Worm (Caenorhabditis elegans) whole organism, mixed stage, embryonic: ENCODE results near the gene tsg-101.

Experiments
- M03D4.4 ChIP-seq: sonication (generic microtip); optimal IDR thresholded peaks from 2 replicates; lab custom pipeline; 2017; ENCODE audit warnings: mild to moderate bottlenecking, missing genetic modification characterization, missing compliant biosample characterization
- blmp-1 ChIP-seq: fragments of 150-350 bp; optimal IDR thresholded peaks from 2 replicates; lab custom pipeline; 2014; ENCODE audit warnings: missing biosample characterization, missing genetic modification characterization
- ceh-39 ChIP-seq: fragments of 150-350 bp; optimal IDR thresholded peaks from 2 replicates; lab custom pipeline; 2014; ENCODE audit warnings: missing biosample characterization, missing genetic modification characterization
- ceh-83 ChIP-seq: fragments of 200-800 bp; sonication (Bioruptor generic); optimal IDR thresholded peaks from 2 replicates; lab custom pipeline; 2018; ENCODE audit warnings: mild to moderate bottlenecking, missing genetic modification characterization, missing compliant biosample characterization
- ces-1 ChIP-seq: fragments of 150-350 bp; optimal IDR thresholded peaks from 2 replicates; lab custom pipeline; 2014; ENCODE audit warnings: missing biosample characterization, missing genetic modification reagents, missing genetic modification characterization
- cnd-1 ChIP-seq: fragments of 200-800 bp; sonication (Bioruptor generic); optimal IDR thresholded peaks from 2 replicates; lab custom pipeline; 2018; ENCODE audit warnings: mild to moderate bottlenecking, missing genetic modification characterization, missing compliant biosample characterization
- elt-1 ChIP-seq: sonication (generic microtip); optimal IDR thresholded peaks from 2 replicates; lab custom pipeline; 2017; ENCODE audit warnings: missing genetic modification characterization, mild to moderate bottlenecking, missing compliant biosample characterization, antibody characterized with exemption, moderate library complexity, borderline replicate concordance; ENCODE audit not compliant: insufficient read depth
- elt-3 ChIP-seq: fragments of 150-350 bp; optimal IDR thresholded peaks from 2 replicates; lab custom pipeline; 2014; ENCODE audit warnings: missing biosample characterization, missing genetic modification characterization
- flh-1 ChIP-seq: fragments of 200-800 bp; sonication (Bioruptor generic); optimal IDR thresholded peaks from 2 replicates; lab custom pipeline; 2018; ENCODE audit warnings: mild to moderate bottlenecking, missing genetic modification characterization, moderate library complexity, missing compliant biosample characterization
- lin-13 ChIP-seq: fragments of 150-350 bp; optimal IDR thresholded peaks from 2 replicates; lab custom pipeline; 2014; ENCODE audit warnings: missing biosample characterization, missing genetic modification characterization
- lin-32 ChIP-seq: fragments of 200-800 bp; sonication (Bioruptor generic); optimal IDR thresholded peaks from 2 replicates; lab custom pipeline; 2018; ENCODE audit warnings: mild to moderate bottlenecking, missing genetic modification characterization, missing compliant biosample characterization
- lsy-2 ChIP-seq: fragments of 150-350 bp; optimal IDR thresholded peaks from 2 replicates; lab custom pipeline; 2014; ENCODE audit warnings: missing biosample characterization, missing genetic modification characterization
- mab-5 ChIP-seq: fragments of 150-350 bp; optimal IDR thresholded peaks from 2 replicates; lab custom pipeline; 2014; ENCODE audit warnings: missing biosample characterization, missing genetic modification characterization
- mls-2 ChIP-seq: sonication (generic microtip); optimal IDR thresholded peaks from 2 replicates; lab custom pipeline; 2016; ENCODE audit warnings: mild to moderate bottlenecking, missing genetic modification characterization, moderate library complexity, missing compliant biosample characterization
- nhr-12 ChIP-seq: fragments of 150-350 bp; optimal IDR thresholded peaks from 2 replicates; lab custom pipeline; 2014; ENCODE audit warnings: missing biosample characterization, missing genetic modification characterization
- nhr-2 ChIP-seq: fragments of 150-350 bp; optimal IDR thresholded peaks from 2 replicates; lab custom pipeline; 2014; ENCODE audit warnings: missing biosample characterization, missing genetic modification characterization
- nhr-237 ChIP-seq: fragments of 150-350 bp; optimal IDR thresholded peaks from 2 replicates; lab custom pipeline; 2014; ENCODE audit warnings: missing biosample characterization, missing genetic modification characterization
- nhr-28 ChIP-seq: fragments of 150-350 bp; optimal IDR thresholded peaks from 2 replicates; lab custom pipeline; 2014; ENCODE audit warnings: missing biosample characterization, missing genetic modification characterization
- nhr-76 ChIP-seq: sonication (generic microtip); optimal IDR thresholded peaks from 2 replicates; lab custom pipeline; 2017; ENCODE audit warnings: missing biosample characterization, missing genetic modification characterization
- pha-4 ChIP-seq: fragments of 150-350 bp; optimal IDR thresholded peaks from 2 replicates; lab custom pipeline; 2018; ENCODE audit warnings: missing biosample characterization, missing genetic modification reagents, missing genetic modification characterization
- snpc-4 ChIP-seq: fragments of 150-350 bp; optimal IDR thresholded peaks from 2 replicates; lab custom pipeline; 2014; ENCODE audit warnings: missing biosample characterization, missing genetic modification characterization
- sptf-1 ChIP-seq: sonication (generic microtip); optimal IDR thresholded peaks from 2 replicates; lab custom pipeline; 2017; ENCODE audit warnings: mild to moderate bottlenecking, missing genetic modification characterization, moderate library complexity, missing compliant biosample characterization
- tbx-8 ChIP-seq: fragments of 200-800 bp; sonication (Bioruptor generic); optimal IDR thresholded peaks from 2 replicates; lab custom pipeline; 2018; ENCODE audit warnings: mild to moderate bottlenecking, missing genetic modification characterization, moderate library complexity, missing compliant biosample characterization
- unc-39 ChIP-seq: fragments of 150-350 bp; optimal IDR thresholded peaks from 2 replicates; lab custom pipeline; 2014; ENCODE audit warnings: missing biosample characterization, missing genetic modification characterization
- unc-62 ChIP-seq: fragments of 150-350 bp; optimal IDR thresholded peaks from 2 replicates; lab custom pipeline; 2014; ENCODE audit warnings: missing biosample characterization, missing genetic modification reagents, missing genetic modification characterization
- zip-8 ChIP-seq: fragments of 150-350 bp; optimal IDR thresholded peaks from 2 replicates; lab custom pipeline; 2014; ENCODE audit warnings: missing biosample characterization, missing genetic modification characterization
- ztf-11 ChIP-seq: fragments of 150-350 bp; optimal IDR thresholded peaks from 2 replicates; lab custom pipeline; 2014; ENCODE audit warnings: missing biosample characterization, missing genetic modification characterization

The tsg-101 gene

DNA sequence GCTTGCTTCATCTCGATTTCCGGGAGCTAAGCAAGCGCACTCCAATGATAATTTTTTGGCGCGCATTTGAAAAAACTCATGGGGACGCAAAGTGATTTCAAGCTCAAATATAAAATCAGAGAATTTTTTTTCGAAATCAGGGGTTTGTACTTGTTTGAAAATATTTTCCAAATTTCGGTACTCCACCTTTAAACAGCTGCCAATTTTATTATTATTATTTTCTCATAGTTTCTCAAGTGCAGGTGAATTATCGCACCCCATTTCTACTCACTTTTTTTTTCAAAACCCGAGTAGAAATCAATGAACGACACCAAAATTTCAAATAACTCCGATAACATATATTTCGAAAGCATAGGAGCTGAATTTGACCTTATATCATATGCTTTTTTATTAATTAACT is 10.2 kb downstream of the tsg-101 start, which contains the start of gene srz-83:
Gene srz-83 (plus strand): TSS at position 301 of the 400 bp plus-strand sequence.
- TF ChIP-seq nhr-28 (tag; lab: Kevin White, UChicago) (no peak), sptf-1 (tag; lab: Kevin White, UChicago) (no peak), elt-1 (tag; lab: Kevin White, UChicago) (no peak)

DNA sequence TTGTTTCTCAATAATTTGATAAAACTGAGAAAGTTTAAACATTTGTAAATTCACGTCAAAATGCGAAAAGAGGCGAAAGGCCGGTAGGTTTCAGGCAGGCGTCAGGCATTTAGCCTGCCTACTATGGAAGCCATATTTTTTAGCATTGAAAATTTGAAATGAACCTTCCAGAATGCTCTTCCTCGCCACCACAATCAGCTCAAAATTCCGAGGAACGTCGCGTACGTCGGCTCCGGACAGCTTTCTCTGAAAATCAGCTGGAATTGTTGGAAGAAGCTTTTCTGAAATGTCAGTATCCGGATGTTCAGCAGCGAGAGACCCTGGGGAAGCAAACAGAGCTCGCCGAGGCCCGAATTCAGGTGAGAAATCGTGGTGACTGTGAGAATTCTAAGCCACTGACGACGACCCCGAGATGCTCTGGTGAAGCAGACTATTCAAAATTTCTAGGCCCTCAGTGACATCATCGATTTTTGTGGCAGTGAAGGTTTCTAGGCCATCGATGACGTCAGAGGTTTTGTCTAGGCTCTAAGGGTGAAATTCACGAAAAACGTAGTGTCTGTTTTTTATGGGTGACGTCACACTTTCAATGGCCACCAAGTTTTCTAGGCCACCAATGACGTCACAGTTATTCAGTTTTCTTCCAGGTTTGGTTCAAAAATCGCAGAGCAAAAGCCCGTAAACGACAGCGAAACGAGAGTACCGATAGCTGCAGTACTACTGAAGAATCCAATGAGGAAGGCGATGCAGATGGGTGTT is 12.2 kb downstream of the tsg-101 start:
- TF ChIP-seq nhr-2 (tag; lab: Kevin White, UChicago) (no peak), zip-8 (peak; percentile 98)
- TF ChIP-seq, all 35 proteins: peak for 1

DNA sequence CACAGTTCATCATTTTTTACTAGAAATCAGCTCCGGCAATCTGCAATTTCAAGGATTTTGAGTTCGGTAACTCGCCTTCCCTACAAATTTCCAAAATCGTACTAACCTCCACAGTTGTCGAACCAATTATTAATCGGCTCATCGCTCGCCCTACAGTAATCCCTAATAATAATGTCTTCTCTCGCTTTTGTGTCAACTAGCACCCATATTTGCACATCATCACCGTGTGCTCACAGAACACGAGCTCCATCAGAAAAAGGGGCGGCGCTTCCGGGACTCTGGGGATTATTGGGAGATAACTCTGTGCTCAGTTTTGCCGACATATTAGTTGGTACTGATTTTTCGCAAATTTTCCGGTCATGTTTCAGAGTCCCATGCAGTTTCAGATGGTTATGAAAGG is 16.5 kb downstream of the tsg-101 start, which contains the start of gene ceh-53:
Gene ceh-53 (plus strand): TSS at position 301 of the 400 bp plus-strand sequence.
- TF ChIP-seq pha-4 (tag; lab: Kevin White, UChicago) (no peak), M03D4.4 (tag; lab: Kevin White, UChicago) (no peak), unc-62 (no peak), mab-5 (no peak), blmp-1 (no peak), ztf-11 (tag; lab: Kevin White, UChicago) (no peak), ces-1 (GFP tag; lab: Kevin White, UChicago) (no peak), lsy-2 (no peak), ceh-39 (no peak), ceh-83 (GFP tag; lab: Kevin White, UChicago) (no peak), nhr-12 (no peak), cnd-1 (no peak), elt-3 (tag; lab: Kevin White, UChicago) (no peak), lin-32 (GFP tag; lab: Kevin White, UChicago) (no peak), elt-1 (tag; lab: Kevin White, UChicago) (no peak)

DNA sequence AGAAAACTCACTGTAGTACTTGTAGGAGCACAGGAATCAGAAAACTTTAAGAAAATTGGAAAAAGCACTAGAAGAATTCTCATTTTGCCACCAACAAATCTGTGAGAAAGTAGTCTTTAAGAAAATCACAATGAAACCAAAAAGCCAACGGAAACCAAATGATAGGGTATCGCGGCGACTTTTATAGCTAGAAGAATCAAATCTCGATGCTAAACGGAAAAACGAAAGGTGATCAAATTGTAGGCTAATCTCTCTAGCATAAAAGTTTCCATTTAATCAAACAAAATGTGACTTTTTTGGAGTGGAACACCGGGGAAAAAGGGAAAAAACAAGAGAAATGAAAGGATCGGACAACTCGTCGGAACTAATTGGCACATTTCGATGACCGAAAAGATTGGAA is 18.0 kb downstream of the tsg-101 start, which contains the start of gene C09G12.17:
Gene C09G12.17 (minus strand): TSS at position 101 of the 400 bp plus-strand sequence.
- TF ChIP-seq nhr-12 (no peak), ztf-11 (tag; lab: Kevin White, UChicago) (no peak), pha-4 (tag; lab: Kevin White, UChicago) (no peak), nhr-237 (no peak)

DNA sequence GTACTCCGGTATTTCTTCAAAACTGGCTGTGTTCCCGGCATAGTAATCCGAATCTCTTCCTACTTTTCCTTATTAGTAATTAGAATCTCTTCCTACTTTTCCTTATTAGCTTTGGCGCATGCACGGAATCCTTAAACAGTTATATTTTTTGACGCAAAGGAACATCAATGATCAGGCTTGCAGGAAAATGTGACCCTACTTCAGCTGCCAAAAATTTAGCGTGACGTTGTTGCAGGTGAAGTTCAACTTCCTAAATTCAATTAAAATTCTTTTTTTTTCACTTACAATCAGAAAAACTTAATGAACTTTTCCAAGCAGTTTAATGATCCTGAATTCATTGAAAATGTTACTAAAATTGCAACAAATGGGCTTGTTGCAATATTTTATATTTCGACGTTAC is 21.1 kb downstream of the tsg-101 start, which contains the start of gene srz-79:
Gene srz-79 (plus strand): TSS at position 301 of the 400 bp plus-strand sequence.
- TF ChIP-seq ceh-39 (no peak), pha-4 (tag; lab: Kevin White, UChicago) (no peak), lin-13 (tag; lab: Kevin White, UChicago) (no peak), mls-2 (no peak), tbx-8 (no peak), nhr-12 (no peak), zip-8 (no peak), flh-1 (GFP tag; lab: Kevin White, UChicago) (no peak), nhr-76 (tag; lab: Kevin White, UChicago) (no peak), ceh-83 (GFP tag; lab: Kevin White, UChicago) (no peak), cnd-1 (no peak), M03D4.4 (tag; lab: Kevin White, UChicago) (no peak), unc-39 (tag; lab: Kevin White, UChicago) (no peak), lin-32 (GFP tag; lab: Kevin White, UChicago) (no peak), snpc-4 (tag; lab: Kevin White, UChicago) (no peak)

DNA sequence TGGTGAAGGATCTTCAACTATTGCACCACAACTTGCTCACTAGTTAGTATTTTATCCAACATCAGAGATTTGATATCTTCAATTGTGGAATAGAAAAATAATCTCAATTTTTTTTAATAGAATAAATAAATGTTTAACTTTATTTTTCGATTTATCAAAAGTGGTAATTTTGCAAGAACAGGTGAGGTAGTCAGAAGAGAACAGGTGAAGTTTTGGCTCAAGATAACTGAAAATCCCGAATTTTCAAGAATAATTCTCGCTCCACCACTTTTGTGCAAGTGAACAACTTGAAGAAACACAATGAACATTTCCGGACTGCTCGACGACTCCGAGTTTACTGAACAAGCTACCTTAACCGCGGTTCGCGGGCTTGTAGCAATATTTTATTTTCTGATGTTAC is 22.9 kb downstream of the tsg-101 start, which contains the start of gene srz-78:
Gene srz-78 (plus strand): TSS at position 301 of the 400 bp plus-strand sequence.
- TF ChIP-seq elt-3 (tag; lab: Kevin White, UChicago) (no peak), lin-32 (GFP tag; lab: Kevin White, UChicago) (no peak), ceh-39 (no peak), zip-8 (no peak), M03D4.4 (tag; lab: Kevin White, UChicago) (no peak), pha-4 (tag; lab: Kevin White, UChicago) (no peak), lsy-2 (no peak)
- TF ChIP-seq, all 35 proteins: peak for 0
